Worm (Caenorhabditis elegans): ENCODE measurements around the gene nspb-4.
"Not testable (repeated sequence)": the region's sequence is repeated elsewhere in the genome, so short reads cannot be mapped to it uniquely, and the experiment has no call there.

DNA sequence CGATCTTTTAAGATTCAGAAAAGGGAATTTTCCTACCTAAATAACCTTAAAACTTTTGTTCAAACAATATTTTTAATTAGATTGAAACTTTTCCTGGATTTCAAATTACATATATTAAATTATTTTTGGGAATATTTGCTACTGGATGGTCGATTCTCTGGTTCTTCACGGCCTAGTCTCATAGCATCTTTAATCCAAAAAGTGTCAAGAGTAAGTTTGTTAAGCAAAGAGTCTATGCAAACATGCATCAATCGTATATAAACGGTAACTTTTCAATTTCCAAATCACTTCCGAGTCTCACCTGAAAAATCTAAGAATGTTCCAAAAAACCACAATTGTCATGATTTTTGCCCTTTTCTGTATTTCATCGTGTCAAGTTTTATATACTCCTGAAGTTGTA lies at the start of gene nspb-4:
- not testable (repeated sequence) for TF ChIP-seq him-1, W03F9.2 (tag; optimal IDR thresholded peaks at IDR 0.05)

All from whole organism, L4/young adult.